Worm (Caenorhabditis elegans): ENCODE measurements around the gene vha-8.
A peak's percentile ranks its signal among the peaks of the same experiment; 100 is the strongest.

Gene vha-8

ce11 chrIV:6790438-6791124 is at the start of gene vha-8, which contains the start of gene C17H12.2 (continued):
- TF ChIP-seq Y105C5A.15 (GFP tag; IDR thresholded peaks at IDR 0.05) (no peak), ceh-28 (tag; optimal IDR thresholded peaks at IDR 0.05) (peak; percentile 54), nhr-25 (tag; optimal IDR thresholded peaks at IDR 0.05; ENCODE audit: borderline replicate concordance, insufficient read depth) (peak; percentile 87), dmd-6 (GFP tag; IDR thresholded peaks at IDR 0.05) (peak; percentile 88), unc-39 (tag; optimal IDR thresholded peaks at IDR 0.05) (no peak), lim-7 (GFP tag; IDR thresholded peaks at IDR 0.05) (no peak), lin-13 (GFP tag; optimal IDR thresholded peaks at IDR 0.05) (peak; percentile 93), zag-1 (tag; optimal IDR thresholded peaks at IDR 0.05) (no peak), tra-1 (GFP tag; IDR thresholded peaks at IDR 0.05) (0 out of 2 replicates have a peak, but pooled peaks have one; percentile 41), mxl-3 (GFP tag; optimal IDR thresholded peaks at IDR 0.05) (peak; percentile 91), nhr-48 (tag; optimal IDR thresholded peaks at IDR 0.05) (peak; percentile 45), pha-4 (GFP tag; IDR thresholded peaks at IDR 0.05) (peak; percentile 77), pha-4 (tag; optimal IDR thresholded peaks at IDR 0.05) (peak; percentile 93), mdl-1 (tag; optimal IDR thresholded peaks at IDR 0.05) (peak in 1 of 2 experiments; percentile 65), cey-2 (tag; optimal IDR thresholded peaks at IDR 0.05; ENCODE audit: borderline replicate concordance, insufficient read depth) (no peak), nhr-102 (tag; optimal IDR thresholded peaks at IDR 0.05) (peak; percentile 62), zfp-3 (GFP tag; conservative IDR thresholded peaks at IDR 0.05) (0 out of 2 replicates have a peak, but pooled peaks have one; percentile 50), snpc-1.2 (GFP tag; IDR thresholded peaks at IDR 0.05) (no peak), ceh-62 (tag; optimal IDR thresholded peaks at IDR 0.05) (no peak), dve-1 (tag; optimal IDR thresholded peaks at IDR 0.05; ENCODE audit: insufficient read depth) (peak; percentile 95), snpc-4 (tag; optimal IDR thresholded peaks at IDR 0.05) (peak; percentile 53), rbr-2 (tag; optimal IDR thresholded peaks at IDR 0.05) (peak; percentile 90), nhr-41 (GFP tag; IDR thresholded peaks at IDR 0.05) (no peak), dmd-8 (GFP tag; IDR thresholded peaks at IDR 0.05) (no peak), fkh-10 (GFP tag; optimal IDR thresholded peaks at IDR 0.05) (peak; percentile 64), nhr-11 (tag; optimal IDR thresholded peaks at IDR 0.05) (peak; percentile 95), nhr-42 (GFP tag; IDR thresholded peaks at IDR 0.05) (no peak), ceh-20 (GFP tag; IDR thresholded peaks at IDR 0.05) (peak; percentile 92), mep-1 (tag; optimal IDR thresholded peaks at IDR 0.05) (peak; percentile 97), hlh-11 (tag; optimal IDR thresholded peaks at IDR 0.05) (peak; percentile 91), D1046.2 (GFP tag; IDR thresholded peaks at IDR 0.05) (peak; percentile 51; the same call in 1 of the 2 replicates), dpl-1 (GFP tag; optimal IDR thresholded peaks at IDR 0.05) (peak; percentile 85), F10B5.3 (tag; optimal IDR thresholded peaks at IDR 0.05) (no peak), ztf-11 (tag; optimal IDR thresholded peaks at IDR 0.05) (no peak), vab-7 (GFP tag; IDR thresholded peaks at IDR 0.05) (peak; percentile 46; the same call in 1 of the 2 replicates), tag-97 (GFP tag; IDR thresholded peaks at IDR 0.05) (no peak), jun-1 (tag; optimal IDR thresholded peaks at IDR 0.05) (peak; percentile 59), unc-130 (GFP tag; optimal IDR thresholded peaks at IDR 0.05) (no peak), F49E8.2 (tag; optimal IDR thresholded peaks at IDR 0.05; ENCODE audit: borderline replicate concordance) (no peak), mxl-2 (GFP tag; conservative IDR thresholded peaks at IDR 0.05) (no peak), madf-9 (GFP tag; conservative IDR thresholded peaks at IDR 0.05) (peak; percentile 47; the same call in 1 of the 2 replicates), ztf-7 (tag; optimal IDR thresholded peaks at IDR 0.05) (peak; percentile 46), pqm-1 (tag; optimal IDR thresholded peaks at IDR 0.05) (peak; percentile 90), F44E2.7 (GFP tag; IDR thresholded peaks at IDR 0.05) (no peak), set-16 (GFP tag; IDR thresholded peaks at IDR 0.05) (no peak), sdz-12 (GFP tag; optimal IDR thresholded peaks at IDR 0.05) (no peak), skn-1 (tag; optimal IDR thresholded peaks at IDR 0.05) (no peak), ces-1 (GFP tag; optimal IDR thresholded peaks at IDR 0.05) (peak; percentile 60), saeg-2 (GFP tag; IDR thresholded peaks at IDR 0.05) (no peak), lin-29 (GFP tag; IDR thresholded peaks at IDR 0.05) (no peak)

Measured in whole organism, L4 larva.